Worm (Caenorhabditis elegans) whole organism, young adult: ENCODE data around the gene tbx-11.

Source experiments
- C17E4.6 ChIP-seq: fragments of 200-800 bp; sonication (Bioruptor generic); IDR thresholded peaks from 2 replicates; pipeline ENCODE4 v1.3.6; 2022; ENCODE audit warnings: missing genetic modification reagents, missing genetic modification characterization, missing compliant biosample characterization
- F22D6.2 ChIP-seq: sonication (generic microtip); optimal IDR thresholded peaks from 2 replicates; lab custom pipeline; 2016; ENCODE audit warnings: mild to moderate bottlenecking, missing genetic modification characterization, missing compliant biosample characterization
- T26A5.8 ChIP-seq: sonication (generic microtip); optimal IDR thresholded peaks from 2 replicates; lab custom pipeline; 2016; ENCODE audit warnings: missing genetic modification characterization, missing compliant biosample characterization
- Y79H2A.3 ChIP-seq: fragments of 200-800 bp; sonication (Bioruptor generic); conservative IDR thresholded peaks from 2 replicates; pipeline ENCODE4 v1.3.6; 2022; ENCODE audit warnings: missing genetic modification reagents, missing genetic modification characterization, missing compliant biosample characterization
- ama-1 ChIP-seq, 3 experiments: fragments of 150-350 bp in 1 of 3; sonication (generic microtip) in 2 of 3; optimal IDR thresholded peaks; 2 replicates each; lab custom pipeline; 2014 to 2018; ENCODE audit warnings: missing biosample characterization in 2 of 3, missing genetic modification characterization in 2 of 3, missing genetic modification reagents in 2 of 3
- attf-5 ChIP-seq: fragments of 200-800 bp; sonication (Bioruptor generic); optimal IDR thresholded peaks from 2 replicates; lab custom pipeline; 2018; ENCODE audit warnings: mild to moderate bottlenecking, missing genetic modification characterization, missing compliant biosample characterization
- ceh-100 ChIP-seq: fragments of 200-800 bp; sonication (Bioruptor generic); IDR thresholded peaks from 2 replicates; pipeline ENCODE4 v1.3.6; 2022; ENCODE audit warnings: missing genetic modification reagents, missing genetic modification characterization, missing compliant biosample characterization
- ceh-27 ChIP-seq: fragments of 200-800 bp; sonication (Bioruptor generic); optimal IDR thresholded peaks from 2 replicates; lab custom pipeline; 2018; ENCODE audit warnings: mild to moderate bottlenecking, missing genetic modification characterization, moderate library complexity, missing compliant biosample characterization
- him-1 ChIP-seq: sonication (generic microtip); optimal IDR thresholded peaks from 2 replicates; lab custom pipeline; 2016; ENCODE audit warnings: missing genotype, missing genetic modification reagents, missing genetic modification characterization, missing compliant biosample characterization
- lin-26 ChIP-seq: fragments of 200-800 bp; sonication (Bioruptor generic); IDR thresholded peaks from 2 replicates; pipeline ENCODE4 v1.3.6; 2022; ENCODE audit warnings: missing genetic modification reagents, missing genetic modification characterization, missing compliant biosample characterization
- lin-40 ChIP-seq: sonication (generic microtip); optimal IDR thresholded peaks from 2 replicates; lab custom pipeline; 2016; ENCODE audit warnings: missing genetic modification characterization, mild to moderate bottlenecking, missing compliant biosample characterization, missing genotype, missing genetic modification reagents
- unc-62 ChIP-seq: fragments of 150-350 bp; optimal IDR thresholded peaks from 2 replicates; lab custom pipeline; 2014; ENCODE audit warnings: missing biosample characterization, missing genetic modification reagents, missing genetic modification characterization
- xnd-1 ChIP-seq: sonication (generic microtip); optimal IDR thresholded peaks from 2 replicates; lab custom pipeline; 2016; ENCODE audit warnings: missing genotype, missing genetic modification reagents, missing genetic modification characterization, missing compliant biosample characterization

DNA sequence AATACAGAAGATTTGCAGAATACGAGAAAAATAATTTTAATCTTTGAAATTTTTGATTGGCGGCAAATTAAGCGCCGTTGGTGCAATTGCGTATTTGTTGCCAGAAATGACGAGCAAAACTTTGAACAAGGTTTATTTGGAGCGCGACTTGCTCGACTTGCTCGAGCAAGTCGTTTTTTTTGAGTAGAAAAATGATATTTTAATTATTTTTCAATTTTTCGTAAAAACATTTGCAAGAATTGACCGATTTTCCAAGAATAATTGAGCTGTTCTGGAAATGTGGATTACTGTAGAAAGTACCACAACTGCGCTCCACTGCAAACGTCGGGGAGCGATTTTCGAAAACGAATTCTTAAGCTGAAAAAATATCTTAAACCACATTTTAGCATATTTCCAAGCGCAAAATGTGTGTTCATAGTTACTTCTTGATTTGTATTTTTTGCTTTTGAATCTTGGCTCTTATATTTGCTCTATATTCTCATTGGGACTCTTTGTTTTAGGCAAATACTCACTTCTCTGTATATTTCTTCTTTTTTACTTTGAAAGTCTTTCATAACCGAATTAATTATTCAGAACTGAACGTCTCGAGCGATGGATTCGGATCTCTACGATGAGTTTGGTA lies 37.7 kb downstream of the tbx-11 start, which contains the start of the genes gcna-1 and eftu-2:
- no peak for TF ChIP-seq ama-1 (optimal IDR thresholded peaks at IDR 0.05; lab: Kevin White, UChicago)
- no peak for TF ChIP-seq ama-1 (GFP tag; optimal IDR thresholded peaks at IDR 0.05; lab: Kevin White, UChicago)
- no peak for TF ChIP-seq ceh-100 (GFP tag; lab: Robert Waterston, UW)
- no peak for TF ChIP-seq ceh-27
- TF ChIP-seq xnd-1 (tag; lab: Kevin White, UChicago): no peak
- TF ChIP-seq attf-5: peak; percentile 12
- no peak for TF ChIP-seq C17E4.6 (GFP tag; lab: Robert Waterston, UW)
- TF ChIP-seq lin-40 (tag; lab: Kevin White, UChicago): no peak
- TF ChIP-seq unc-62 (GFP tag; lab: Kevin White, UChicago): no peak
- TF ChIP-seq F22D6.2 (tag; lab: Kevin White, UChicago): no peak
- no peak for TF ChIP-seq him-1 (tag; lab: Kevin White, UChicago)
- no peak for TF ChIP-seq T26A5.8 (tag; lab: Kevin White, UChicago)
- no peak for TF ChIP-seq Y79H2A.3 (GFP tag; lab: Robert Waterston, UW)
- TF ChIP-seq lin-26 (GFP tag; lab: Robert Waterston, UW): no peak
